Worm (Caenorhabditis elegans) whole organism, mixed stage, embryonic: ENCODE results near the gene F46G10.2.

ENCODE experiments used
- bed-3 ChIP-seq: fragments of 200-800 bp; sonication (Bioruptor generic); optimal IDR thresholded peaks from 3 replicates; lab custom pipeline; 2018; ENCODE audit warnings: mild to moderate bottlenecking, missing genetic modification characterization, moderate library complexity, missing compliant biosample characterization
- ceh-43 ChIP-seq: fragments of 200-800 bp; sonication (Bioruptor generic); optimal IDR thresholded peaks from 2 replicates; lab custom pipeline; 2018; ENCODE audit warnings: mild to moderate bottlenecking, missing genetic modification characterization, moderate library complexity, missing compliant biosample characterization
- cnd-1 ChIP-seq: fragments of 200-800 bp; sonication (Bioruptor generic); optimal IDR thresholded peaks from 2 replicates; lab custom pipeline; 2018; ENCODE audit warnings: mild to moderate bottlenecking, missing genetic modification characterization, missing compliant biosample characterization
- elt-3 ChIP-seq: fragments of 150-350 bp; optimal IDR thresholded peaks from 2 replicates; lab custom pipeline; 2014; ENCODE audit warnings: missing biosample characterization, missing genetic modification characterization
- flh-1 ChIP-seq: fragments of 200-800 bp; sonication (Bioruptor generic); optimal IDR thresholded peaks from 2 replicates; lab custom pipeline; 2018; ENCODE audit warnings: mild to moderate bottlenecking, missing genetic modification characterization, moderate library complexity, missing compliant biosample characterization
- lin-32 ChIP-seq: fragments of 200-800 bp; sonication (Bioruptor generic); optimal IDR thresholded peaks from 2 replicates; lab custom pipeline; 2018; ENCODE audit warnings: mild to moderate bottlenecking, missing genetic modification characterization, missing compliant biosample characterization
- lsy-2 ChIP-seq: fragments of 150-350 bp; optimal IDR thresholded peaks from 2 replicates; lab custom pipeline; 2014; ENCODE audit warnings: missing biosample characterization, missing genetic modification characterization
- mep-1 ChIP-seq: fragments of 150-350 bp; optimal IDR thresholded peaks from 2 replicates; lab custom pipeline; 2017; ENCODE audit warnings: missing biosample characterization, missing genetic modification reagents, missing genetic modification characterization, inconsistent platforms
- mls-2 ChIP-seq: sonication (generic microtip); optimal IDR thresholded peaks from 2 replicates; lab custom pipeline; 2016; ENCODE audit warnings: mild to moderate bottlenecking, missing genetic modification characterization, moderate library complexity, missing compliant biosample characterization
- nhr-12 ChIP-seq: fragments of 150-350 bp; optimal IDR thresholded peaks from 2 replicates; lab custom pipeline; 2014; ENCODE audit warnings: missing biosample characterization, missing genetic modification characterization
- nhr-2 ChIP-seq: fragments of 150-350 bp; optimal IDR thresholded peaks from 2 replicates; lab custom pipeline; 2014; ENCODE audit warnings: missing biosample characterization, missing genetic modification characterization
- nhr-237 ChIP-seq: fragments of 150-350 bp; optimal IDR thresholded peaks from 2 replicates; lab custom pipeline; 2014; ENCODE audit warnings: missing biosample characterization, missing genetic modification characterization
- nhr-76 ChIP-seq: sonication (generic microtip); optimal IDR thresholded peaks from 2 replicates; lab custom pipeline; 2017; ENCODE audit warnings: missing biosample characterization, missing genetic modification characterization
- tbx-8 ChIP-seq: fragments of 200-800 bp; sonication (Bioruptor generic); optimal IDR thresholded peaks from 2 replicates; lab custom pipeline; 2018; ENCODE audit warnings: mild to moderate bottlenecking, missing genetic modification characterization, moderate library complexity, missing compliant biosample characterization
- unc-39 ChIP-seq: fragments of 150-350 bp; optimal IDR thresholded peaks from 2 replicates; lab custom pipeline; 2014; ENCODE audit warnings: missing biosample characterization, missing genetic modification characterization
- zip-8 ChIP-seq: fragments of 150-350 bp; optimal IDR thresholded peaks from 2 replicates; lab custom pipeline; 2014; ENCODE audit warnings: missing biosample characterization, missing genetic modification characterization

Gene F46G10.2

ce11 chrX:13376851-13377250 is 54.1 kb downstream of the F46G10.2 start, which contains the start of the genes C49F8.14 and gem-1:
Gene C49F8.14 (minus strand): TSS chrX:13376949.
Gene gem-1 (minus strand): TSS chrX:13376992.
- TF ChIP-seq nhr-76 (tag; lab: Kevin White, UChicago), result no peak
- no peak for TF ChIP-seq mls-2 (tag; lab: Kevin White, UChicago)
- no peak for TF ChIP-seq lsy-2
- TF ChIP-seq nhr-237 (tag; lab: Kevin White, UChicago), result no peak
- no peak for TF ChIP-seq lin-32
- TF ChIP-seq ceh-43, result no peak
- no peak for TF ChIP-seq nhr-12 (tag; lab: Kevin White, UChicago)
- no peak for TF ChIP-seq zip-8 (tag; lab: Kevin White, UChicago)
- no peak for TF ChIP-seq tbx-8
- no peak for TF ChIP-seq flh-1 (GFP tag; lab: Kevin White, UChicago)
- TF ChIP-seq nhr-2 (tag; lab: Kevin White, UChicago), result no peak
- no peak for TF ChIP-seq bed-3 (GFP tag; lab: Kevin White, UChicago)
- TF ChIP-seq cnd-1, result no peak
- no peak for TF ChIP-seq elt-3
- TF ChIP-seq unc-39 (tag; lab: Kevin White, UChicago), result no peak
- TF ChIP-seq mep-1 (tag; lab: Kevin White, UChicago), result no peak
